Fruit fly (Drosophila melanogaster) whole organism, prepupa: ENCODE data around the gene vsg.

Source experiments
- CG10631 ChIP-seq: fragments of 200-800 bp; sonication (Bioruptor generic); optimal IDR thresholded peaks from 2 replicates; lab custom pipeline; 2016; ENCODE audit warnings: missing biosample characterization, missing genetic modification characterization
- CG10669 ChIP-seq: fragments of 200-800 bp; sonication (Bioruptor generic); optimal IDR thresholded peaks from 3 replicates; lab custom pipeline; 2018; ENCODE audit warnings: missing biosample characterization, mild to moderate bottlenecking, missing genetic modification characterization, moderate library complexity
- CG11294 ChIP-seq: fragments of 200-800 bp; sonication (Bioruptor generic); IDR thresholded peaks from 2 replicates; pipeline ENCODE4 v1.3.6; 2022; ENCODE audit warnings: missing biosample characterization, missing genetic modification characterization
- CG11902 ChIP-seq: fragments of 200-800 bp; sonication (Bioruptor generic); optimal IDR thresholded peaks from 3 replicates; lab custom pipeline; 2016; ENCODE audit warnings: missing biosample characterization, missing genetic modification characterization
- CG15336 ChIP-seq: fragments of 200-800 bp; sonication (Bioruptor generic); IDR thresholded peaks from 2 replicates; pipeline ENCODE4 v1.3.6; 2022; ENCODE audit warnings: missing biosample characterization, missing genetic modification characterization
- CG16779 ChIP-seq: fragments of 200-800 bp; sonication (Bioruptor generic); optimal IDR thresholded peaks from 3 replicates; lab custom pipeline; 2017; ENCODE audit warnings: missing biosample characterization, mild to moderate bottlenecking, missing genetic modification characterization
- CG32006 ChIP-seq: fragments of 200-800 bp; sonication (Bioruptor generic); optimal IDR thresholded peaks from 3 replicates; lab custom pipeline; 2017; ENCODE audit warnings: missing biosample characterization, mild to moderate bottlenecking, missing genetic modification characterization
- CG34406 ChIP-seq: fragments of 200-800 bp; sonication (Bioruptor generic); optimal IDR thresholded peaks from 3 replicates; lab custom pipeline; 2016; ENCODE audit warnings: missing biosample characterization, missing genetic modification characterization
- CG3919 ChIP-seq: fragments of 200-800 bp; sonication (Bioruptor generic); optimal IDR thresholded peaks from 3 replicates; lab custom pipeline; 2016; ENCODE audit warnings: missing biosample characterization, missing genetic modification characterization
- CG4318 ChIP-seq: fragments of 200-800 bp; sonication (Bioruptor generic); optimal IDR thresholded peaks from 3 replicates; lab custom pipeline; 2017; ENCODE audit warnings: missing biosample characterization, mild to moderate bottlenecking, missing genetic modification characterization
- CG6276 ChIP-seq: fragments of 200-800 bp; sonication (Bioruptor generic); optimal IDR thresholded peaks from 2 replicates; lab custom pipeline; 2017; ENCODE audit warnings: missing biosample characterization, mild to moderate bottlenecking, missing genetic modification characterization
- CG6808 ChIP-seq: fragments of 200-800 bp; sonication (Bioruptor generic); optimal IDR thresholded peaks from 3 replicates; lab custom pipeline; 2017; ENCODE audit warnings: missing biosample characterization, missing genetic modification characterization, mild to moderate bottlenecking, moderate library complexity, missing genetic modification reagents
- CG6854 ChIP-seq: fragments of 200-800 bp; sonication (Bioruptor generic); optimal IDR thresholded peaks from 2 replicates; lab custom pipeline; 2017; ENCODE audit warnings: missing biosample characterization, mild to moderate bottlenecking, missing genetic modification characterization
- CG7368 ChIP-seq: fragments of 200-800 bp; sonication (Bioruptor generic); optimal IDR thresholded peaks from 3 replicates; lab custom pipeline; 2016; ENCODE audit warnings: missing biosample characterization, missing genetic modification characterization
- CG8119 ChIP-seq: fragments of 200-800 bp; sonication (Bioruptor generic); IDR thresholded peaks from 3 replicates; pipeline ENCODE4 v1.3.6; 2022; ENCODE audit warnings: missing biosample characterization, missing genetic modification characterization
- CG8632 ChIP-seq: fragments of 200-800 bp; sonication (Bioruptor generic); optimal IDR thresholded peaks from 3 replicates; lab custom pipeline; 2016; ENCODE audit warnings: missing biosample characterization, missing genetic modification characterization
- CG9139 ChIP-seq: fragments of 200-800 bp; sonication (Bioruptor generic); optimal IDR thresholded peaks from 3 replicates; lab custom pipeline; 2017; ENCODE audit warnings: missing biosample characterization, mild to moderate bottlenecking, missing genetic modification characterization
- Eip78C ChIP-seq: fragments of 200-800 bp; sonication (Bioruptor generic); peaks from one replicate; lab custom pipeline; 2016; ENCODE audit warnings: missing biosample characterization, missing genetic modification characterization
- Ets21C ChIP-seq: fragments of 200-800 bp; sonication (Bioruptor generic); optimal IDR thresholded peaks from 3 replicates; lab custom pipeline; 2016; ENCODE audit warnings: missing biosample characterization, missing genetic modification characterization
- Ets96B ChIP-seq: fragments of 200-800 bp; optimal IDR thresholded peaks from 2 replicates; lab custom pipeline; 2019; ENCODE audit warnings: missing biosample characterization, mild to moderate bottlenecking, missing genetic modification characterization, moderate library complexity
- Hr39 ChIP-seq: fragments of 200-800 bp; sonication (Bioruptor generic); optimal IDR thresholded peaks from 2 replicates; lab custom pipeline; 2016; ENCODE audit warnings: missing biosample characterization, missing genetic modification characterization
- Hr4 ChIP-seq: fragments of 200-800 bp; sonication (Bioruptor generic); optimal IDR thresholded peaks from 3 replicates; lab custom pipeline; 2016; ENCODE audit warnings: missing biosample characterization, missing genetic modification characterization
- Met ChIP-seq: fragments of 200-800 bp; sonication (Bioruptor generic); optimal IDR thresholded peaks from 3 replicates; lab custom pipeline; 2016; ENCODE audit warnings: missing biosample characterization, missing genetic modification characterization
- OdsH ChIP-seq: fragments of 200-800 bp; sonication (Bioruptor generic); optimal IDR thresholded peaks from 3 replicates; lab custom pipeline; 2016; ENCODE audit warnings: missing biosample characterization, missing genetic modification characterization
- Smox ChIP-seq: fragments of 200-800 bp; sonication (Bioruptor generic); optimal IDR thresholded peaks from 3 replicates; lab custom pipeline; 2016; ENCODE audit warnings: missing biosample characterization, missing genetic modification characterization
- Sox102F ChIP-seq: fragments of 200-800 bp; sonication (Bioruptor generic); optimal IDR thresholded peaks from 2 replicates; lab custom pipeline; 2016; ENCODE audit warnings: missing biosample characterization, mild to moderate bottlenecking, missing genetic modification characterization
- Sox14 ChIP-seq: fragments of 200-800 bp; sonication (Bioruptor generic); optimal IDR thresholded peaks from 3 replicates; lab custom pipeline; 2016; ENCODE audit warnings: missing biosample characterization, missing genetic modification characterization
- Sox15 ChIP-seq: fragments of 200-800 bp; sonication (Bioruptor generic); optimal IDR thresholded peaks from 3 replicates; lab custom pipeline; 2016; ENCODE audit warnings: missing biosample characterization, missing genetic modification characterization
- cyc ChIP-seq: fragments of 200-800 bp; sonication (Bioruptor generic); optimal IDR thresholded peaks from 3 replicates; lab custom pipeline; 2016; ENCODE audit warnings: missing biosample characterization, missing genetic modification characterization
- dac ChIP-seq: fragments of 200-800 bp; sonication (Bioruptor generic); optimal IDR thresholded peaks from 2 replicates; lab custom pipeline; 2017; ENCODE audit warnings: missing biosample characterization, mild to moderate bottlenecking, missing genetic modification characterization
- dsx ChIP-seq: fragments of 200-800 bp; optimal IDR thresholded peaks from 3 replicates; lab custom pipeline; 2019; ENCODE audit warnings: missing biosample characterization, mild to moderate bottlenecking, missing genetic modification characterization, moderate library complexity; ENCODE audit not compliant: poor library complexity, severe bottlenecking
- eg ChIP-seq: fragments of 200-800 bp; sonication (Bioruptor generic); IDR thresholded peaks from 3 replicates; pipeline ENCODE4 v1.3.6; 2022; ENCODE audit warnings: missing biosample characterization, missing genetic modification characterization
- esn ChIP-seq: fragments of 200-800 bp; sonication (Bioruptor generic); optimal IDR thresholded peaks from 2 replicates; lab custom pipeline; 2016; ENCODE audit warnings: missing biosample characterization, mild to moderate bottlenecking, missing genetic modification characterization, moderate library complexity
- fd59A ChIP-seq: fragments of 200-800 bp; sonication (Bioruptor generic); optimal IDR thresholded peaks from 2 replicates; lab custom pipeline; 2017; ENCODE audit warnings: missing biosample characterization, mild to moderate bottlenecking, missing genetic modification characterization, missing genetic modification reagents
- fd85E ChIP-seq: fragments of 200-800 bp; sonication (Bioruptor generic); optimal IDR thresholded peaks from 3 replicates; lab custom pipeline; 2016; ENCODE audit warnings: missing biosample characterization, missing genetic modification characterization
- pdm3 ChIP-seq: fragments of 200-800 bp; sonication (Bioruptor generic); optimal IDR thresholded peaks from 3 replicates; lab custom pipeline; 2016; ENCODE audit warnings: missing biosample characterization, missing genetic modification characterization
- salr ChIP-seq, 2 experiments: fragments of 200-800 bp; sonication (Bioruptor generic); optimal IDR thresholded peaks; 3 replicates each; lab custom pipeline; 2016 to 2018; ENCODE audit warnings: missing biosample characterization in 2 of 2, missing genetic modification characterization in 2 of 2, mild to moderate bottlenecking in 1 of 2
- spab ChIP-seq: fragments of 200-800 bp; sonication (Bioruptor generic); optimal IDR thresholded peaks from 2 replicates; lab custom pipeline; 2017; ENCODE audit warnings: missing biosample characterization, mild to moderate bottlenecking, missing genetic modification characterization, missing genetic modification reagents
- ss ChIP-seq, 2 experiments: fragments of 200-800 bp; sonication (Bioruptor generic); optimal IDR thresholded peaks; 2 replicates in 1 of 2; 3 replicates in 1 of 2; lab custom pipeline; 2017 to 2018; ENCODE audit warnings: mild to moderate bottlenecking in 2 of 2, missing biosample characterization in 2 of 2, missing genetic modification characterization in 2 of 2, moderate library complexity in 1 of 2
- svp ChIP-seq: fragments of 200-800 bp; sonication (Bioruptor generic); peaks from one replicate; lab custom pipeline; 2016; ENCODE audit warnings: missing biosample characterization, missing genetic modification characterization
- vri ChIP-seq: fragments of 200-800 bp; sonication (Bioruptor generic); optimal IDR thresholded peaks from 3 replicates; lab custom pipeline; 2016; ENCODE audit warnings: missing biosample characterization, mild to moderate bottlenecking, missing genetic modification characterization

Gene vsg

dm6 chr3L:9695647-9696046 is 18.5 kb upstream of the vsg start (continued):
- no peak for TF ChIP-seq Sox102F (GFP tag; lab: Kevin White, UChicago)
- TF ChIP-seq CG6808: no peak
- TF ChIP-seq OdsH (GFP tag; lab: Kevin White, UChicago): peak; percentile 55
- no peak for TF ChIP-seq CG9139 (GFP tag; lab: Kevin White, UChicago)
- TF ChIP-seq fd85E (GFP tag; lab: Kevin White, UChicago): no peak
- peak; percentile 20 for TF ChIP-seq spab (GFP tag; lab: Kevin White, UChicago)
- TF ChIP-seq svp (GFP tag; lab: Kevin White, UChicago): peak; percentile 75
- TF ChIP-seq CG8632 (GFP tag; lab: Kevin White, UChicago): no peak
- TF ChIP-seq CG3919 (GFP tag; lab: Kevin White, UChicago): no peak
- TF ChIP-seq Ets96B (tag; lab: Kevin White, UChicago): peak; percentile 21
- peak; percentile 47 for TF ChIP-seq CG10631 (GFP tag; lab: Kevin White, UChicago)
- TF ChIP-seq CG10669 (GFP tag; lab: Kevin White, UChicago): no peak
- peak in 1 of 2 experiments; percentile 28 for TF ChIP-seq salr (GFP tag; optimal IDR thresholded peaks at IDR 0.05; lab: Kevin White, UChicago)
- TF ChIP-seq CG11294 (GFP tag; lab: Robert Waterston, UW): no peak
- TF ChIP-seq Eip78C: peak; percentile 77
- TF ChIP-seq cyc (GFP tag; lab: Kevin White, UChicago): no peak
- no peak for TF ChIP-seq dac (GFP tag; lab: Kevin White, UChicago)
- TF ChIP-seq Ets21C (GFP tag; lab: Kevin White, UChicago): no peak
- peak; percentile 54 for TF ChIP-seq Met
- no peak for TF ChIP-seq Sox15 (GFP tag; lab: Kevin White, UChicago)
- peak; percentile 16 for TF ChIP-seq Sox14 (GFP tag; lab: Kevin White, UChicago)
- peak; percentile 59 for TF ChIP-seq esn (GFP tag; lab: Kevin White, UChicago)
- peak; percentile 72 for TF ChIP-seq CG32006 (GFP tag; lab: Kevin White, UChicago)
- peak; percentile 2 for TF ChIP-seq Hr39 (GFP tag; lab: Kevin White, UChicago)
- TF ChIP-seq CG6276 (GFP tag; lab: Kevin White, UChicago): peak; percentile 22
- TF ChIP-seq CG7368 (GFP tag; lab: Kevin White, UChicago): no peak
- no peak for TF ChIP-seq CG16779 (tag; lab: Kevin White, UChicago)
- peak; percentile 30 for TF ChIP-seq CG4318 (GFP tag; lab: Kevin White, UChicago)
- no peak for TF ChIP-seq CG11902 (GFP tag; lab: Kevin White, UChicago)
- TF ChIP-seq Hr4 (GFP tag; lab: Kevin White, UChicago): peak; percentile 71
- TF ChIP-seq vri (GFP tag; lab: Kevin White, UChicago): no peak
- TF ChIP-seq fd59A (GFP tag; lab: Kevin White, UChicago): no peak
- no peak for TF ChIP-seq CG6854 (GFP tag; lab: Kevin White, UChicago)
- peak; percentile 18 for TF ChIP-seq Smox (GFP tag; lab: Kevin White, UChicago)
- TF ChIP-seq ss (GFP tag; optimal IDR thresholded peaks at IDR 0.05; lab: Kevin White, UChicago): no peak
- TF ChIP-seq eg (GFP tag; lab: Robert Waterston, UW): peak; percentile 28; the same call in 1 of the 3 replicates
- TF ChIP-seq dsx (GFP tag; lab: Kevin White, UChicago): peak; percentile 12
- peak; percentile 45; the same call in 1 of the 3 replicates for TF ChIP-seq CG8119 (GFP tag; lab: Robert Waterston, UW)
- peak; percentile 16 for TF ChIP-seq pdm3
- TF ChIP-seq CG15336 (GFP tag; lab: Robert Waterston, UW): peak; percentile 34
- peak; percentile 33 for TF ChIP-seq CG34406 (GFP tag; lab: Kevin White, UChicago)
